Fruit fly (Drosophila melanogaster) whole organism, larva: ENCODE measurements around the gene Ttc19.

ENCODE experiments used
- noc ChIP-seq: fragments of 200-800 bp; sonication (Bioruptor generic); optimal IDR thresholded peaks from 3 replicates; lab custom pipeline; 2019; ENCODE audit warnings: missing biosample characterization, mild to moderate bottlenecking, missing genetic modification characterization, moderate library complexity

Gene Ttc19

DNA sequence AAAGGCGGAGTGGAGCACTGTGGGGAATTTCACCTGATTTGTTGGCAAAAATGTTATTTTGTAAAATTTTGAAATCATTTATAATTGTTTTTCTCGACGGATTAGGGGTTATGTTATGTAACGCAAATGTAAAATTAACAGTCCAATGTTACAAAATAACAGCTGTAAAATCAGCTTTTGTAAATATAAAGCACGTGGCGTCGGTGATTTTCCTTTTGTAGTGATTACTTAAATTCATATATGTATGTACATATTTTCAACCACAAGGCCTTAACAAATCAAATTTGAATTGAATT is 22.8 kb downstream of the Ttc19 start, which contains the start of gene CG15172:
Gene CG15172 (plus strand): TSS at position 197 of the 296 bp plus-strand sequence.
- TF ChIP-seq noc (tag; lab: Kevin White, UChicago), result no peak

DNA sequence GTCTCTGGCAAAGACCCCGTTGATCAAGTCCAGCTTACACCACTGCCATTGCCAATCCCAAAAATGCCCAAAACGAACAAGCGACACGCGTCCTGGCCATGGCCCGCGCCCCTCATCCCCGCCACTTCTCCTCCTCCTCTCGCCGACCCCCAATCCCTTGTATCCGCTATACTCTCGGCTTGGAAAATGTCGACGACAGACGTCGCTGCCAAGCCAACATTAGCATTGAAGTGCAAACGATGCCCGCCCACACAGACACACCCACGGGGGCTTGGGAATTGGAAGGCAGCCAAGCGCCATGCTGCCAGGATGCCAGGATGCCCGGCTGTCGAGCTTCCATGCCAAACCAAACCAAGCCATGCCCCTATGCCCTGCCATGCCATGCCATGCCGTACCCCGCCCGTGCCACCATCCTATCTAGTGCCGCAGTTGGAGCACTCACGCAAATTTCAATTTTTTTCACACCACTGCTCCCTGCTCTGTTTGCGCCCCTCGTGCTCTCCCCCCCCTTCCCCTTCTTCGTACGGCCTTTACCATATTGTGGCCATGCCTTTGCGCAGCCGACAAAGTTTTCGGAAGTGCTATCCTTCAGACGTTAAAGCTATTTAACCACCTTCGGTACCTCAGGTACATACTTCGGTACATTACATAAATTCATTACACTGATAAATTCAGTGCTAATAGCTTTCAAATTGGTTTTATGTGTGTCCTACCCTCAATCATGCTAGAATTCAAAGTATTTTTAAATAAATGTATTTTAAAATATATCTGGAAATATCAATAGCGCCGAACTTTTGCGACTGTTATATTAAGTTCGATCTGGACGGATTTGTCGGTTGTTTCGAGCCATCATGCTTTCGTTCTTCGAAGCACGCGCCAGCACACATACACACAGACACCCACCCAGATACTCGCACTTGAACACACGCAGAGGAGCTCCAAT is 23.4 kb downstream of the Ttc19 start:
- TF ChIP-seq noc (tag; lab: Kevin White, UChicago), result peak; percentile 51

DNA sequence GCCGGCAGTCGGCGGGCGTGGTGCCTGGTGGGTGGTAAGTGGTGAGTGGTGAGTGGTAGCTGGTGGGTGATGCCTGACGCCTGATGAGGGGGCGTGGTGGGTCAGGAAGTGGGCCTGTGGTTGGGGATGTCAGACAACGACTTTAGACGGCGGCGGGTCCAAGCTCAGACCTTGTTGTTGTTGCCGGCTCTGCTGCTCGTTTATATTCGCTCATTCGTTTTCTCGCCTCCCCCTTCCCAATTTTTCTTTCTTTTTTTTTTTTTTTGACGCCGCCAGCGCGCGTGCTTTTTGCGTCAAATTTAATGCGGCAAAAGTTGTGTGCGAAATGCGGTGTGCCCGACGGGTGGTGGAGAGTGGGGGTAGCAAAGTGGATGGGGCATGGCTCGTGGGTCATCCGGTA is 25.3 kb downstream of the Ttc19 start:
- TF ChIP-seq noc (tag; lab: Kevin White, UChicago), result no peak

DNA sequence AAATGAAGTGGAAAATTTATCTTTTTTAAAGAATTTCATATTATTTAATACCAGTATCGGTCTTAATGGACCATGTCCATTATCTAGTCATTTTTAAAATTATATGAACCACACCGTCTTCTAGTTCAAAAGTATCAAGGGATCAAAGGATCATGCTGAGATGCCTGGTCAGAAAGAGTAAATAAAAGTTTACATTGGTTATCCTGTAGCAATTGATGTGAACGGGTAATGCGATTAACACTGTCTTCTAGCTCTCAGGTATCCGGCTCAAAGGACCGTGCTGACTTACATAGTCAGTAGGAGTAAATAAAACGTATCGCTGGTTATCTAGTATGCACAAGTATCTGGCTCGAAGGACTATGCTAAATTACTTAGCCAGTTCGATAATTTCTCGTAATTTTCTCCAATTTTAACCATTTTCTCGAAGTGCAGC is 25.8 kb downstream of the Ttc19 start:
- no peak for TF ChIP-seq noc (tag; lab: Kevin White, UChicago)

DNA sequence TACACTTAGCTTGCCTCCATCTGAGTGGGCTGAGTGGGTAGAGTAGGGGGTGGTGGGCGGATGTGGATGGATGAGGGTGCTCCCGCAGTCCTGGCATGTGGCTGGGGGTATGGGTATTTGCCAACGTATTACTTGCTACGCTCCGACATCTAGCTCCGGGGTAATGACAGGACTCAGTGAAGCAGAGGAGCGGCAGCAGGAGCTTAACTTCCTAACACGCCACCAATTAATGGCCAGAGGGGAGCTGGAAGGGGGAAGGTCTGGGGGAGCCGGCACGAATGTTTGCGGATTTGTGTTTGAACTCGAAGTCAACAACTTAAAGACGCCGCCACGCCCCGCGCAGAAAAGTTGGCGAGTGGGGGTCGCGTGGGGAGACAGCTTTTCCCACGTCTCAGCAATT is 26.7 kb downstream of the Ttc19 start:
- TF ChIP-seq noc (tag; lab: Kevin White, UChicago), result no peak

DNA sequence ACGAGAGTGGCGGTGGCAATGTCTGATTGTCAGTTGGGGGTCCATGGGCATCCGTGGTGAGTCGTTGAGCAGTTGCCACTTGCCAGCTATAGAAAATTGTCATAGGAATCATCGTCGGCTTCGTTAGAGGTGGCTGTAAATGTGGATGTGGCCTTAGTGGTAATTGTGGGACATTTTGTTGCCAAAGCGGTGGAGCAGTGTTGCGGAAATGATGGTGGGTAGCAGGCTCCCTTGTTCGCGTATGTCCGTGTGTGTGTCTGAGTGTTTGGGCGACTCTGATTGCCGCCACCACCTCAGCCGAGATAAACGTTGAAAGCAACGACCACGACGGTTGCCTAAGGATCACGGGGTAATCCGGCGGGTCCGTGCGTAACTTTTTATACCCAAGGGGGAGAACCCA is 27.9 kb downstream of the Ttc19 start:
- TF ChIP-seq noc (tag; lab: Kevin White, UChicago), result no peak

DNA sequence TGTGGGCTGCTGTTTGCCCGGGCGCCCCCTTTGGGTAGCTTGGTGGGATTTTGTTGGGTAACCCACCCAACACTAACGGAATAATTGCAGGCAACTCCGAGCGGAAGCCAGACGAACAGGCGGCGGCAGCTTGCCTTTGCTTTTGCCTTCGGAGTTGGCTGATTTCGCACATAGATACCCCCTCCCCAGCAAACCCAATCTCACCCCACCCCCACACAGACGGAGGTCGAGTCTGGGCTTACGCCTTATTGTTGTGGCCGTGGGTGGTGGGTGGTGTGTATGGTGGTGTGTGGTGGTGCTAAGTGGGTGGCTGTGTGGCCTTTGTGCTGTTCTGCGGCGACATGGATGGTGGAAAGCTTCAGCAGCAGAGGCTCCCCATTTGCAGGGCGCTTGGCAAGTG is 29.3 kb downstream of the Ttc19 start:
- TF ChIP-seq noc (tag; lab: Kevin White, UChicago), result no peak

DNA sequence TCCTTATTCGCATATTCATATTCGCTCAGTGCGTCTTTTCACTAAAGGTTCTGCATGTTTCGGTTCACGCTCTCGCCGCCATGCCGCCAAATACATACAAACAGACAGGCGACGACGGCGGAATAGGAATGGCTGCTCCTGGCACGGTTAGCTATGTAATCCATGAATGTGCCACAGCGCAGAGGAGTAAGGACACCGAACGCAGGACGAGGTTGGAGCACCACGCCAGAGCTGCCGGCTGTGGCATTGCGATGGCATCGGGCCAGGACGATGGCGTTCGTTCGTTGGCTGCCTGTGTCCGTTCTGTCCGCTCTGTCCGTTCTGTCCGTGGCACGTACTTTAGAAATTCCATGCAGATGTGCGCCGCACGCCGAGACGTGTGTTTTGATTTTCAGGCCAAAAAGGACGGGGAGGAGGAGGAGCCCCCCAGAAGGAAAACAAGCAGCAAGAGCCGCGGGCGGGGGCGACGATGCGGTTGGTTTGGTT is 30.0 kb downstream of the Ttc19 start:
- TF ChIP-seq noc (tag; lab: Kevin White, UChicago), result no peak

DNA sequence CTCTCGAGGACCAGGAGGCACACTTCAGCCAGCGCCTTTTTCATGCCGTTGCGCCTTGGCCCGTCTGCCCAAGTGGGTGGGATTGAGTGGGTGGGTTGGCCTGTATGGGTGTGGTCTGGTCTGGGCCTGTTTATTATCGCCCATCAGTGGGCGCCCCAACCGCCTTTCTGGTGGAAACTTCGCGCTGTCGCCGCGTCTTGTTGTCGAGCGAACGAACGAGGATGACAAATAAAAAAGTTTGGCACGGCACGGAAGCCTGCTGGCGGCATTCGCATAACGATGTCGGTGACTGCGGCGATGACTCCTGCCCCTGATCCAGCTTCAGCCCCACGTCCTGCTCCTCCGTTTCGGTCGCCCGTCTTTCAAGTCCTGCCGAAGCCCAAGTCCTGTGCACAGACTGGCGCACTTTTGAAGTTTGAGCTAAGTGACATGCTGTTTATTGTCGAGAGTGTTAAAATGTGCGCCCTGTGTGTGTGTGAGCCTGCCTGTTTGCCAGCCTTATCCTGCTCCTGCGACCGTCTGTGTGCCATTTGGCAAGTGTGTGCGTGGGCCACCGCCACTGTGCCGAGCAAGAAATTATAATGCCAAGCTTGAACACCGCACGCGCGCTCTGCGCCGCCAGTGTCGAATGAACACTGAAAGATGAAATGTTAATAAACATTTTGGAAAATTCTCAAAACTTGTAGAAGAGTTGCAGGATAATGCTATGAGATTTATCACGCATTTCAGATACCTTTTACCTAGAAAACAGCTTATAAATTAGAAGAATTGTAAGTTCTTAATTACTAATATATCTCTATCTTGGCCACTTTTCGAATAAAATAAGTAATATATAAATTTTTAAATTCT is 30.7 kb downstream of the Ttc19 start:
- peak; percentile 23 for TF ChIP-seq noc (tag; lab: Kevin White, UChicago)

DNA sequence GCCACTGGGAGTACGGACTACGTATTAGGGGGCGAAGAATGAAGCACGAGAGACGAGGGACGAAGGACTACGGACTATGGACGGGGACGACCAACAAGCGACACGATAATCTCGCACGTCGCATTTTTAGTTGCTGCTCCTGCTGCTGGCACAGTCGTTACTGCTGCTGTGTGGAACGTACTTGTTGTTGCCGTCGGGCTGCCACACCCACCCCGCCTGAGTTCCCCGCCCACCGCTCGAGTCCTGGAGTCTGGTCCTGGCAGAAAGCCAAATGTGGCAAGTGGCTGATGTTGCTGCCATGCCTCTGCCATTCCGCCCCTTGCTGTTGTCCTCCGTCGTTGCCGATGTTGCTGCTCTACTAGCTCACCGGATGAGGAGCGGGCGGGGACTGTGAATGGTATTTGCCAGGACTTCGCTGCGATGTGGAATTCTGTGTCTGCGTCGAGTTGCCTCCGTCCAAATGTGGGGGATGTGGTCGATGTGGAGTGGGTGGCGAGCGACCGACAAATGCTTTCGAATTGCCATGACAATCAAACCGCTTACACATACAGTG is 32.1 kb downstream of the Ttc19 start:
- no peak for TF ChIP-seq noc (tag; lab: Kevin White, UChicago)

DNA sequence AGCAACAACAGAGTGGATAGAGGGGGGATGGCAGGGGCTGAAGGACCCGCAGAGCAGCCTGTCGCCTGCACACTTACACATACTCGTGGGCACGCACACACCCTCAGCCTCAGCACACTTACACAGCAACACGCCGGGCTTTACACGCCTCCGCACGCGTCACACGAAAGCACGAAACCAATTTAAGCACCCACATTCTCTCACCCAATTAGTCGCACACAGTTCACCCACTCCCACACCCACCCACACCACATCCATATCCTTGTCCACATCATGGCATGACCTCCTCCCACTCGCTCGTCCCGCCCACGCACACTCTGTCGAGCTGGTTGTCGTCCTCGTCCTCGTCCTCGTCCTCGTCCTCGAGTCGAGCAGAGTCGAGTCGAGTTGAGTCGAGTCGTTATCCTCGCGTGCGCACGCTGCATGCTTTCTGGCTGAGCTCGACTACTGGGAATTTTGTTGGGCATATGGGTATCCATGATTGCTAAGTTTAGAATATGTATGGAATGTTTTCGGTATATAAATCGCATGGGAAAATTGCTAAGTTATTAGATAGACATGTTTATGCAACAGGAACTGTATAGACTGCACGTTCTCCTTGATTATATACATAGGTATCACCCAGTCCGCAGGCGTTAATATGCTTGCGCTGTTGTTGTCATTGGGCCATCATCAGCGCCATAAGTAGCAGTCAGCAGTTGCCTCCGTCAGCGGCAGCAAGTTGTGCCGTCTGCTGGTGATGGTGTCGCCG is 32.9 kb downstream of the Ttc19 start:
- peak; percentile 54 for TF ChIP-seq noc (tag; lab: Kevin White, UChicago)

DNA sequence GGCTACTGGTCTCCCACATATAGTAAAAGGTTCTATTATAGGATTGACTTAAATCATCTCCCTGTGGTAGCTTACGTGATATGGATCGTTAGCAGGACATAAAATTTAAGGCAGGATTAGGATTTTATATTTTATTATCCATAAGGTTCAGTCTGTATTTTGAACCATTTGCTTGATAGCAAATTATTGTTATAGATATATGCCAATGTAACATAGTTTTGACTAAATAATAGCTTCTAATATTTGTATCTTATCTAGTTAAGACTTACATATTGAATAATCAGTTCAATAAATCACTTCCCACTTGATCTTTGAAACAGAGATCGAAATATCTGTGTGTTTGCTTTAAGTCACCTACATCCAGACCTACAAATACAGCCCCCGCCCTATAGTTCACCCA is 34.4 kb downstream of the Ttc19 start, which contains the start of gene robl37BC:
Gene robl37BC (plus strand): TSS at position 301 of the 400 bp plus-strand sequence.
- no peak for TF ChIP-seq noc (tag; lab: Kevin White, UChicago)

DNA sequence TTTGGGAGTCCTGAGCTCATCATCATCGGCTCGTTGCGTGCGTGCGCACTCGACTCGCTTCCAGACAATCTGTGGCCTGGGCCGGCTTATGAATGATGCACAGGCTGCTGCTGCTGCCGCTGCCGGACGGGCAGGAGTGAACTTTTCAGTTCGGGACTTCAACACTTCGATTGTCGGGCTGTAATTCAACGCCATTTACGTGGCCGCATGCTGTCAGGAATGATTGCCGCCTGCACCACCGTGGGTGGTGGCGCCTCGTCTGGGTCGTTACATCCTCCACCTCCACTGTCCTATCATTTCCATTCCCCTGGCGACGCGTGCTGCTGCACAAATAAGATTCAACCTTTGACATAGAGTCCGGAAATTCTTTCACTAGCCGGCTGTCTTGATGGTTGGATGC is 34.9 kb downstream of the Ttc19 start:
- TF ChIP-seq noc (tag; lab: Kevin White, UChicago), result no peak

DNA sequence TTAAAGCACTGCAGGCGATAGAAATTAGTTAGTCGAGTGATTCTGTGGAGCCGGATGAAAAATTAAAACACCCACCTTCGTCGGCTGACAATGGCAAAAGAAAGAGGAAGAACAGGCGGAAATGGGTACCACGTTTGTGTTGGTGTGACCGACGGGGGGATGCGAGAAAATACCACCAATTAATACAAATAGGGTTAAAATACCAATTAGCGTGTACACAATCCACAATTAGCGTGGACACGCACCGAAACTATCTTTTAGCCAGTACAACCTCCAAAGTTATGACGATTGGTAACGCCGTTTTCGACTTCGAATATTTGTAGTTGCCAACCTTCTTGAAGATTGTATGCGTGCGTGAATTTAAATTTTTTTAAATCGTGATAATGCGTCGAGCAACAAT is 35.8 kb downstream of the Ttc19 start, which contains the start of gene RpL30:
Gene RpL30 (minus strand): TSS at position 177 of the 400 bp plus-strand sequence.
- TF ChIP-seq noc (tag; lab: Kevin White, UChicago), result peak; percentile 82

DNA sequence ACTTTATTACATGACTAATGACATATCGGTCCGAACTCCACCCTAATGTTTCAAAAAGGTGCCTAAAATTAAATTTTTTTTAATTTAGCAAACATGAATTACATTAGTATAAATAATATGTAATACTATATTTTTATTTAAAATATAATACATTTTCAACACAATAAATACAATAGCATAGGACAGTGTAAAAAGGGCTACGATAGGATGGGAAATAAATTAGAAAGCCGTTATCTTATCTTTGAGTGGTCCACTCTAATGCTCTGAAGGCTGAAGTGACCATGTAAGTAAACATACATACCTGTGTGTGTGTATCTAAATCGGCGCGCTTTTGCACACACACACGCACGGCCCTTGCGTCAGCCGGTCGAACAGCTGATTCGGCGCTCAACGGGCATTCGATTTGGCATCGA is 42.0 kb downstream of the Ttc19 start, which contains the start of gene CG31793:
Gene CG31793 (plus strand): TSS at position 409 of the 413 bp plus-strand sequence.
- TF ChIP-seq noc (tag; lab: Kevin White, UChicago), result peak; percentile 88
